Worm (Caenorhabditis elegans) whole organism, late embryonic: ENCODE measurements around the gene rga-3.
A peak's percentile ranks its signal among the peaks of the same experiment; 100 is the strongest.

Experiments
- C08G9.2 ChIP-seq: sonication (generic microtip); optimal IDR thresholded peaks from 2 replicates; lab custom pipeline; 2016; ENCODE audit warnings: mild to moderate bottlenecking, missing genetic modification characterization, moderate library complexity, missing compliant biosample characterization
- ahr-1 ChIP-seq: sonication (generic microtip); optimal IDR thresholded peaks from 2 replicates; lab custom pipeline; 2016; ENCODE audit warnings: missing genetic modification characterization, missing compliant biosample characterization
- ceh-18 ChIP-seq: sonication (generic microtip); optimal IDR thresholded peaks from 2 replicates; lab custom pipeline; 2016; ENCODE audit warnings: missing genetic modification characterization, missing compliant biosample characterization
- ceh-19 ChIP-seq: fragments of 200-800 bp; sonication (Bioruptor generic); optimal IDR thresholded peaks from 2 replicates; lab custom pipeline; 2018; ENCODE audit warnings: mild to moderate bottlenecking, missing genetic modification characterization, missing compliant biosample characterization
- ceh-22 ChIP-seq: sonication (generic microtip); optimal IDR thresholded peaks from 2 replicates; lab custom pipeline; 2017; ENCODE audit warnings: missing biosample characterization, missing genetic modification characterization
- ceh-24 ChIP-seq: sonication (generic microtip); optimal IDR thresholded peaks from 2 replicates; lab custom pipeline; 2016; ENCODE audit warnings: mild to moderate bottlenecking, missing genetic modification characterization, missing compliant biosample characterization
- ceh-31 ChIP-seq: sonication (generic microtip); optimal IDR thresholded peaks from 2 replicates; lab custom pipeline; 2016; ENCODE audit warnings: missing genetic modification characterization, missing compliant biosample characterization
- ceh-34 ChIP-seq: sonication (generic microtip); optimal IDR thresholded peaks from 2 replicates; lab custom pipeline; 2016; ENCODE audit warnings: mild to moderate bottlenecking, missing genetic modification characterization, missing compliant biosample characterization
- ceh-45 ChIP-seq: fragments of 200-800 bp; sonication (Bioruptor generic); IDR thresholded peaks from 2 replicates; pipeline ENCODE4 v1.3.6; 2022; ENCODE audit warnings: missing genetic modification reagents, missing genetic modification characterization, missing compliant biosample characterization
- ceh-48 ChIP-seq: sonication (generic microtip); optimal IDR thresholded peaks from 2 replicates; lab custom pipeline; 2016; ENCODE audit warnings: missing genetic modification characterization, inconsistent platforms, missing compliant biosample characterization
- ceh-6 ChIP-seq: fragments of 200-800 bp; sonication (Bioruptor generic); optimal IDR thresholded peaks from 2 replicates; lab custom pipeline; 2018; ENCODE audit warnings: mild to moderate bottlenecking, missing genetic modification characterization, missing compliant biosample characterization
- ceh-9 ChIP-seq: sonication (generic microtip); optimal IDR thresholded peaks from 2 replicates; lab custom pipeline; 2016; ENCODE audit warnings: mild to moderate bottlenecking, missing genetic modification characterization, inconsistent platforms, missing compliant biosample characterization
- che-1 ChIP-seq: sonication (generic microtip); optimal IDR thresholded peaks from 2 replicates; lab custom pipeline; 2016; ENCODE audit warnings: mild to moderate bottlenecking, missing genetic modification characterization, missing compliant biosample characterization
- elt-2 ChIP-seq: sonication (generic microtip); optimal IDR thresholded peaks from 2 replicates; lab custom pipeline; 2016; ENCODE audit warnings: missing genetic modification reagents, missing genetic modification characterization, missing compliant biosample characterization
- eyg-1 ChIP-seq: sonication (generic microtip); optimal IDR thresholded peaks from 2 replicates; lab custom pipeline; 2016; ENCODE audit warnings: missing genotype, missing genetic modification characterization, missing compliant biosample characterization
- gmeb-2 ChIP-seq: sonication (generic microtip); optimal IDR thresholded peaks from 2 replicates; lab custom pipeline; 2016; ENCODE audit warnings: missing genetic modification characterization, inconsistent platforms, missing compliant biosample characterization
- hlh-13 ChIP-seq: fragments of 200-800 bp; sonication (Bioruptor generic); optimal IDR thresholded peaks from 2 replicates; lab custom pipeline; 2018; ENCODE audit warnings: mild to moderate bottlenecking, missing genetic modification characterization, missing compliant biosample characterization
- hlh-8 ChIP-seq: sonication (generic microtip); optimal IDR thresholded peaks from 2 replicates; lab custom pipeline; 2016; ENCODE audit warnings: missing genotype, missing genetic modification characterization, missing compliant biosample characterization
- lim-6 ChIP-seq: sonication (generic microtip); optimal IDR thresholded peaks from 2 replicates; lab custom pipeline; 2016; ENCODE audit warnings: missing genetic modification characterization, missing compliant biosample characterization
- lin-11 ChIP-seq: fragments of 200-800 bp; sonication (Bioruptor generic); optimal IDR thresholded peaks from 2 replicates; lab custom pipeline; 2018; ENCODE audit warnings: mild to moderate bottlenecking, missing genetic modification characterization, missing compliant biosample characterization
- nfya-1 ChIP-seq: sonication (generic microtip); optimal IDR thresholded peaks from 2 replicates; lab custom pipeline; 2017; ENCODE audit warnings: missing genetic modification characterization, mild to moderate bottlenecking, missing compliant biosample characterization, antibody characterized with exemption, moderate library complexity
- nhr-11 ChIP-seq: fragments of 150-350 bp; optimal IDR thresholded peaks from 2 replicates; lab custom pipeline; 2014; ENCODE audit warnings: missing biosample characterization, missing genetic modification characterization
- pag-3 ChIP-seq: sonication (generic microtip); optimal IDR thresholded peaks from 2 replicates; lab custom pipeline; 2016; ENCODE audit warnings: missing compliant biosample characterization, missing genetic modification characterization, borderline replicate concordance
- pax-1 ChIP-seq: fragments of 150-350 bp; optimal IDR thresholded peaks from 2 replicates; lab custom pipeline; 2014; ENCODE audit warnings: missing biosample characterization, missing genetic modification characterization
- pha-2 ChIP-seq: sonication (generic microtip); optimal IDR thresholded peaks from 2 replicates; lab custom pipeline; 2017; ENCODE audit warnings: mild to moderate bottlenecking, missing genetic modification characterization, missing compliant biosample characterization
- pqm-1 ChIP-seq: sonication (generic microtip); optimal IDR thresholded peaks from 2 replicates; lab custom pipeline; 2016; ENCODE audit warnings: missing genetic modification characterization, missing compliant biosample characterization
- rnt-1 ChIP-seq: sonication (generic microtip); optimal IDR thresholded peaks from 2 replicates; lab custom pipeline; 2016; ENCODE audit warnings: missing genetic modification characterization, missing compliant biosample characterization
- sox-2 ChIP-seq: fragments of 200-800 bp; sonication (Bioruptor generic); IDR thresholded peaks from 2 replicates; pipeline ENCODE4 v1.3.6; 2022; ENCODE audit warnings: missing genetic modification reagents, missing genetic modification characterization, missing compliant biosample characterization
- sox-4 ChIP-seq: sonication (generic microtip); optimal IDR thresholded peaks from 2 replicates; lab custom pipeline; 2017; ENCODE audit warnings: mild to moderate bottlenecking, missing genetic modification characterization, inconsistent platforms, missing compliant biosample characterization
- syd-9 ChIP-seq: sonication (generic microtip); optimal IDR thresholded peaks from 2 replicates; lab custom pipeline; 2016; ENCODE audit warnings: mild to moderate bottlenecking, missing genetic modification characterization, moderate library complexity, missing compliant biosample characterization
- tbx-2 ChIP-seq: sonication (generic microtip); optimal IDR thresholded peaks from 2 replicates; lab custom pipeline; 2016; ENCODE audit warnings: missing genetic modification characterization, missing compliant biosample characterization
- tbx-7 ChIP-seq: sonication (generic microtip); optimal IDR thresholded peaks from 2 replicates; lab custom pipeline; 2016; ENCODE audit warnings: missing genotype, missing genetic modification characterization, missing compliant biosample characterization
- ttx-3 ChIP-seq: sonication (generic microtip); optimal IDR thresholded peaks from 2 replicates; lab custom pipeline; 2016; ENCODE audit warnings: missing genetic modification reagents, missing genetic modification characterization, missing compliant biosample characterization
- unc-42 ChIP-seq: sonication (generic microtip); optimal IDR thresholded peaks from 2 replicates; lab custom pipeline; 2016; ENCODE audit warnings: missing genotype, missing genetic modification characterization, missing compliant biosample characterization
- ztf-16 ChIP-seq: sonication (generic microtip); optimal IDR thresholded peaks from 2 replicates; lab custom pipeline; 2017; ENCODE audit warnings: missing genetic modification characterization, missing compliant biosample characterization

Gene rga-3

DNA sequence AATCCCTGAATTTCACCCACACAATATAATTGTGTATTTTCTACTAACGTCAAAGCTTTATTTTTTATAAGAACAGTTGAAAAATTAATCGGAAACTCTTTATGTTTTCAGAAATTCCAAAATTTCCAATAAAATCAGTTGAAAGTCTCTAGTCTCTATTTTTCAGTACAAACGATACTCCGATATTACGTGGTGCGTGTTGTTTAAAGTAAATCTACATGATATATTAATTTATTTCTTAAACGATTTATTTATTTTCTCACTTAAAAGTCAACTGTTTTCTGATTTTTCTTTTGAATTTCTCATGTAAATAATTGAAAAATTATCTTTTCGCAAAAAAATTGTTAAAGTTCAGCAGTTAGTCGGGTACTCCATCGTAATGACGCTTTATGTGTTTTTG lies 5.5 kb upstream of the rga-3 start:
- TF ChIP-seq unc-42 (peak; percentile 21), ttx-3 (no peak)

DNA sequence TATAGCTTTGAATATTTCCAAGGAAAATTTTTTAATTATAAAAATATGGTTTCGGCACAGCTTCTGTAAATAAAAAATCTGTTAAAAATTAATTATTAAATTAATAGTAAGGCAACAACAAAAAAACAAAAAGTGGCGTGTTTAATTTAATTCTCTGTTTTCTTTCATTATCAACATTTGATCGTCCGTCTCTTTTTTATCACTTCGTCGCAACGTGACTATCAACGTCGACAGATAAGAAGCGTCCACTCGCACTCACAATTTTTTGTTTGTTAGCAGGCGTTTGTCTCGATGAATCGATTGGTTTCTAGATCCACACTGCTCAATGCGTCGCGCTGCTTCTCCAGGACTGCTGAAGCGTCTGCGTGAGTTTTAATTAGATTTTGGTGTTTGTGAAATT lies 5.0 kb upstream of the rga-3 start, which contains the start of gene gcst-1:
Gene gcst-1 (plus strand): TSS at position 277 of the 400 bp plus-strand sequence.
- TF ChIP-seq ttx-3: no peak
- TF ChIP-seq ceh-22 (tag; lab: Kevin White, UChicago): no peak
- peak; percentile 82 for TF ChIP-seq elt-2 (tag; lab: Kevin White, UChicago)

DNA sequence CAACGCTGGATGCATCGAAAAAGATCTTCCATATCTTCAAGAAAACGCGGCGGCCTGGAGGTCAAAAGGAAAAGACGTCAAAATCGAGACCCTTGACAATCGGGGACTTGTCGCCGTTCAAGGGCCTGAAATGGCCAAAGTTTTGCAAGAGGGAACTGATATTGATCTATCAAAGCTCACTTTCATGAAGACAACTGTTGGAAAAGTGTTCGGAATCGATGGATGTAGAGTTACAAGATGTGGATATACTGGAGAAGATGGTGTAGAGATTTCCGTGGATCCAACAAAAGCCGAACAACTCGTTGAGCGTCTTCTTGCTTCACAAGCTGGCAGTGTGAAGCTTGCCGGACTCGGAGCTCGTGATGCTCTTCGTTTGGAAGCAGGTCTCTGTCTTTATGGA lies 4.2 kb upstream of the rga-3 start:
- TF ChIP-seq pax-1 (tag; lab: Kevin White, UChicago) (no peak), ceh-9 (no peak), tbx-2 (tag; lab: Kevin White, UChicago) (no peak), hlh-8 (tag; lab: Kevin White, UChicago) (no peak), ztf-16 (tag; lab: Kevin White, UChicago) (no peak), eyg-1 (tag; lab: Kevin White, UChicago) (no peak), hlh-13 (GFP tag; lab: Kevin White, UChicago) (no peak), ceh-18 (tag; lab: Kevin White, UChicago) (no peak), ceh-45 (no peak)

DNA sequence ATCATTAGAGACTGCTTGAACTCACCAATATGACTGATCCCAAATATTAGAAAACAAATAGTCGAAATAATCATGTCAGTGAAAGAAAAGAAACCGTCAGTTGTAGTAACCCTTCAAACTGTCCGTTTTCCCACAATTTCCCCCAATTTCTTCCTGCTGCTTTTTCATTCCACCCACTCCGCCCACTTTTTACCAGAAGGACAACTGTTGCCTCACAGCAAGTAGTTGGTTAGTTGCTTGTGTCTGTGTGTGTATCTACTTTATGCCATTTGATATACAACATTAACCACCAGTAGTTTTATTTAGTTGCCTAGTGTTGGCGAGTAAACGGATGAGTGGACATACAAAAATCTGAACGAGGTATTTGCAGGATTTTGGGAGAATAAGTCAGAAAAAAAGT lies 1.2 kb upstream of the rga-3 start, which contains the start of gene K09H11.9:
Gene K09H11.9 (minus strand): TSS at position 101 of the 400 bp plus-strand sequence.
- TF ChIP-seq pag-3 (tag; lab: Kevin White, UChicago) (no peak), ttx-3 (no peak), nfya-1 (tag; lab: Kevin White, UChicago) (no peak)

DNA sequence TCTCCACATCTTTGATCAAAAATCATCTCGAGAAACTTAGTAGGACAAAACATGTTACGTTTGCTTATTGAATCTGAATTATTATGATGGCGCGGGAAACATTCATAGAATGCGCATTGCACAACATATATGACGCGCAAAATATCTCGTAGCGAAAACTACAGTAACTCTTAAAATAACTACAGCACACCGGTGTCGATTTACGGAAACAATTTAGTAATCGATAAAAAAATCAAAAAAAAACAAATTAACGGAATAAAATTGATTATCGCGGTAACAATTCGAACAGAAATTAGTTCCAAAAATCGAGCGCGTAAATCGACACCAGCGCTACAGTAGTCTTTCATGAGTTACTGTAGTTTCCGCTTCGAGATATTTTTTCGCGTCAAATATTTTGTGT lies 4.4 kb downstream of the rga-3 start:
- no peak for TF ChIP-seq pha-2 (tag; lab: Kevin White, UChicago)
- no peak for TF ChIP-seq gmeb-2 (tag; lab: Kevin White, UChicago)

ce11 chrV:5724395-5724794 lies 6.7 kb downstream of the rga-3 start:
- TF ChIP-seq pag-3 (tag; lab: Kevin White, UChicago): no peak
- TF ChIP-seq ceh-18 (tag; lab: Kevin White, UChicago): no peak
- TF ChIP-seq syd-9: no peak
- TF ChIP-seq ahr-1: no peak
- TF ChIP-seq C08G9.2 (tag; lab: Kevin White, UChicago): no peak
- TF ChIP-seq ceh-24 (tag; lab: Kevin White, UChicago): no peak
- TF ChIP-seq unc-42: no peak

DNA sequence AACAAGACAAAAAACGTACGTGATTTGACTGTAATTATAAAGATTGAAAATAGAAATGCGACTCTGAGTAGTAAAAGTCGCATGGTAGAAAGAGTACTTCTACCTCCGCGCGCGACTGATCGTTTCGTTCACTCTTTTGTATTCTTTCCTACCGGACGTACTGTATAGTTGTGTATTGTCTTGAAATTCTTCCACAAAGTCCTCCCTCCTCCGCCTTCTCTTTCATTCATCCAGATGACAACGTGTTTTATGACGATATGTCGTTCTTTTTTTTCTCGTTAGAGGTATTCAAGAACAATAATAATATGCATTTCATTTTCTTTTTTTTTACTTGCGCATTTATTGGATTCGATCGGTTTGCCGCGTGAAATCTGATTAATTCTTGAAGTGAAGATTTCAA lies 8.8 kb downstream of the rga-3 start, which contains the start of gene K09H11.4:
Gene K09H11.4 (minus strand): TSS at position 101 of the 400 bp plus-strand sequence.
- no peak for TF ChIP-seq C08G9.2 (tag; lab: Kevin White, UChicago)
- no peak for TF ChIP-seq nhr-11 (tag; lab: Kevin White, UChicago)
- no peak for TF ChIP-seq ceh-19
- no peak for TF ChIP-seq lim-6
- TF ChIP-seq eyg-1 (tag; lab: Kevin White, UChicago): no peak
- no peak for TF ChIP-seq pqm-1
- TF ChIP-seq hlh-8 (tag; lab: Kevin White, UChicago): no peak
- no peak for TF ChIP-seq tbx-7 (tag; lab: Kevin White, UChicago)
- TF ChIP-seq lin-11 (tag; lab: Kevin White, UChicago): no peak
- no peak for TF ChIP-seq ceh-34 (tag; lab: Kevin White, UChicago)

- no peak for TF ChIP-seq ttx-3
- TF ChIP-seq ceh-6: no peak
- TF ChIP-seq ceh-31 (tag; lab: Kevin White, UChicago): no peak
- no peak for TF ChIP-seq ceh-48 (tag; lab: Kevin White, UChicago)
- no peak for TF ChIP-seq pqm-1
- TF ChIP-seq pha-2 (tag; lab: Kevin White, UChicago): no peak
- TF ChIP-seq rnt-1: no peak
- no peak for TF ChIP-seq ceh-9
- TF ChIP-seq sox-2: no peak
- no peak for TF ChIP-seq sox-4
- no peak for TF ChIP-seq che-1 (tag; lab: Kevin White, UChicago)
Measured at ce11 chrV:5730783-5731182, 13.1 kb downstream of the rga-3 start, which contains the start of gene K09H11.15. Gene K09H11.15, minus strand, starts transcription at chrV:5730883.
